Worm (Caenorhabditis elegans) whole organism, young adult: Measurements from ENCODE around the gene M01F1.8.

Source experiments
- F10E7.11 ChIP-seq: sonication (generic microtip); optimal IDR thresholded peaks from 2 replicates; lab custom pipeline; 2017; ENCODE audit warnings: mild to moderate bottlenecking, missing genetic modification characterization, moderate library complexity, missing compliant biosample characterization
- F23B12.7 ChIP-seq: sonication (generic microtip); optimal IDR thresholded peaks from 2 replicates; lab custom pipeline; 2017; ENCODE audit warnings: missing genetic modification characterization, mild to moderate bottlenecking, missing compliant biosample characterization, antibody characterized with exemption, moderate library complexity; ENCODE audit not compliant: insufficient read depth
- F55B11.4 ChIP-seq: sonication (generic microtip); optimal IDR thresholded peaks from 2 replicates; lab custom pipeline; 2016; ENCODE audit warnings: missing compliant biosample characterization, missing genetic modification characterization, borderline replicate concordance; ENCODE audit not compliant: insufficient read depth
- F57C9.4 ChIP-seq: sonication (generic microtip); optimal IDR thresholded peaks from 2 replicates; lab custom pipeline; 2017; ENCODE audit warnings: mild to moderate bottlenecking, missing genetic modification characterization, missing compliant biosample characterization
- Y56A3A.18 ChIP-seq: fragments of 200-800 bp; sonication (Bioruptor generic); IDR thresholded peaks from 2 replicates; pipeline ENCODE4 v1.3.6; 2022; ENCODE audit warnings: missing genetic modification reagents, missing genetic modification characterization, missing compliant biosample characterization
- Y95B8A.8 ChIP-seq: fragments of 200-800 bp; sonication (Bioruptor generic); IDR thresholded peaks from 2 replicates; pipeline ENCODE4 v1.3.6; 2022; ENCODE audit warnings: missing genetic modification reagents, missing genetic modification characterization, missing compliant biosample characterization
- ZK185.1 ChIP-seq: sonication (generic microtip); optimal IDR thresholded peaks from 2 replicates; lab custom pipeline; 2016; ENCODE audit warnings: mild to moderate bottlenecking, missing genetic modification characterization, missing compliant biosample characterization; ENCODE audit not compliant: poor library complexity, severe bottlenecking
- akir-1 ChIP-seq: fragments of 200-800 bp; sonication (Bioruptor generic); optimal IDR thresholded peaks from 2 replicates; lab custom pipeline; 2018; ENCODE audit warnings: mild to moderate bottlenecking, missing genetic modification characterization, moderate library complexity, missing compliant biosample characterization
- atf-7 ChIP-seq: sonication (generic microtip); optimal IDR thresholded peaks from 2 replicates; lab custom pipeline; 2017; ENCODE audit warnings: mild to moderate bottlenecking, missing genetic modification characterization, missing compliant biosample characterization
- athp-1 ChIP-seq: sonication (generic microtip); optimal IDR thresholded peaks from 2 replicates; lab custom pipeline; 2017; ENCODE audit warnings: mild to moderate bottlenecking, missing genetic modification characterization, missing compliant biosample characterization
- attf-6 ChIP-seq: fragments of 200-800 bp; sonication (Bioruptor generic); IDR thresholded peaks from 2 replicates; pipeline ENCODE4 v1.3.6; 2022; ENCODE audit warnings: missing genetic modification reagents, missing genetic modification characterization, missing compliant biosample characterization
- bed-2 ChIP-seq: fragments of 200-800 bp; sonication (Bioruptor generic); IDR thresholded peaks from 2 replicates; pipeline ENCODE4 v1.3.6; 2022; ENCODE audit warnings: missing genetic modification reagents, missing genetic modification characterization, missing compliant biosample characterization
- ccch-3 ChIP-seq: fragments of 200-800 bp; sonication (Bioruptor generic); optimal IDR thresholded peaks from 2 replicates; lab custom pipeline; 2018; ENCODE audit warnings: mild to moderate bottlenecking, missing genetic modification characterization, missing compliant biosample characterization
- ceh-100 ChIP-seq: fragments of 200-800 bp; sonication (Bioruptor generic); IDR thresholded peaks from 2 replicates; pipeline ENCODE4 v1.3.6; 2022; ENCODE audit warnings: missing genetic modification reagents, missing genetic modification characterization, missing compliant biosample characterization
- ceh-79 ChIP-seq: sonication (generic microtip); optimal IDR thresholded peaks from 2 replicates; lab custom pipeline; 2017; ENCODE audit warnings: mild to moderate bottlenecking, missing genetic modification characterization, missing compliant biosample characterization
- chd-7 ChIP-seq: sonication (generic microtip); optimal IDR thresholded peaks from 2 replicates; lab custom pipeline; 2016; ENCODE audit warnings: mild to moderate bottlenecking, missing genetic modification characterization, moderate library complexity, missing compliant biosample characterization
- dox-1 ChIP-seq: fragments of 200-800 bp; sonication (Bioruptor generic); IDR thresholded peaks from 2 replicates; pipeline ENCODE4 v1.3.6; 2022; ENCODE audit warnings: missing genetic modification reagents, missing genetic modification characterization, missing compliant biosample characterization
- dpff-1 ChIP-seq: sonication (generic microtip); optimal IDR thresholded peaks from 2 replicates; lab custom pipeline; 2017; ENCODE audit warnings: mild to moderate bottlenecking, missing genetic modification characterization, missing compliant biosample characterization
- him-1 ChIP-seq: sonication (generic microtip); optimal IDR thresholded peaks from 2 replicates; lab custom pipeline; 2016; ENCODE audit warnings: missing genotype, missing genetic modification reagents, missing genetic modification characterization, missing compliant biosample characterization
- let-607 ChIP-seq, 2 experiments: fragments of 200-800 bp in 1 of 2; sonication (Bioruptor generic) in 1 of 2; sonication (generic microtip) in 1 of 2; optimal IDR thresholded peaks; 2 replicates each; lab custom pipeline; 2016 to 2018; ENCODE audit warnings: mild to moderate bottlenecking in 2 of 2, missing compliant biosample characterization in 2 of 2, missing genetic modification characterization in 2 of 2, moderate library complexity in 2 of 2, missing genotype in 1 of 2
- lin-35 ChIP-seq, 3 experiments: fragments of 150-350 bp in 2 of 3; sonication (generic microtip) in 1 of 3; optimal IDR thresholded peaks; 2 replicates each; lab custom pipeline; 2014 to 2018; ENCODE audit warnings: missing biosample characterization in 3 of 3, missing genetic modification characterization in 3 of 3, missing genetic modification reagents in 3 of 3
- lsy-27 ChIP-seq: sonication (generic microtip); optimal IDR thresholded peaks from 2 replicates; lab custom pipeline; 2017; ENCODE audit warnings: missing genetic modification characterization, mild to moderate bottlenecking, missing compliant biosample characterization, antibody characterized with exemption, missing genotype, borderline replicate concordance; ENCODE audit not compliant: insufficient read depth
- mes-4 ChIP-seq: sonication (generic microtip); optimal IDR thresholded peaks from 2 replicates; lab custom pipeline; 2016; ENCODE audit warnings: missing genotype, missing genetic modification characterization, missing compliant biosample characterization
- mxl-1 ChIP-seq: sonication (generic microtip); optimal IDR thresholded peaks from 2 replicates; lab custom pipeline; 2016; ENCODE audit warnings: missing genetic modification characterization, missing compliant biosample characterization
- nfya-2 ChIP-seq: fragments of 200-800 bp; sonication (Bioruptor generic); IDR thresholded peaks from 2 replicates; pipeline ENCODE4 v1.3.6; 2022; ENCODE audit warnings: missing genetic modification reagents, missing genetic modification characterization, missing compliant biosample characterization
- nhr-27 ChIP-seq: fragments of 200-800 bp; sonication (Bioruptor generic); optimal IDR thresholded peaks from 2 replicates; lab custom pipeline; 2018; ENCODE audit warnings: mild to moderate bottlenecking, missing genetic modification characterization, moderate library complexity, missing compliant biosample characterization
- nhr-80 ChIP-seq: sonication (generic microtip); optimal IDR thresholded peaks from 2 replicates; lab custom pipeline; 2016; ENCODE audit warnings: missing genetic modification characterization, missing compliant biosample characterization
- nhr-90 ChIP-seq: sonication (generic microtip); optimal IDR thresholded peaks from 2 replicates; lab custom pipeline; 2016; ENCODE audit warnings: missing genotype, mild to moderate bottlenecking, missing genetic modification characterization, missing compliant biosample characterization
- rec-8 ChIP-seq, 2 experiments: sonication (generic microtip); optimal IDR thresholded peaks; 2 replicates each; lab custom pipeline; 2016; ENCODE audit warnings: mild to moderate bottlenecking in 2 of 2, missing genetic modification characterization in 2 of 2, missing genetic modification reagents in 2 of 2, missing genotype in 2 of 2, missing biosample characterization in 1 of 2, missing compliant biosample characterization in 1 of 2, moderate library complexity in 1 of 2
- rpc-1 ChIP-seq, 2 experiments: fragments of 150-350 bp in 1 of 2; sonication (generic microtip) in 1 of 2; optimal IDR thresholded peaks; 2 replicates each; lab custom pipeline; 2014 to 2018; ENCODE audit warnings: missing biosample characterization in 1 of 2, missing genetic modification characterization in 1 of 2, missing genetic modification reagents in 1 of 2, missing genotype in 1 of 2
- snpc-1.1 ChIP-seq: sonication (generic microtip); optimal IDR thresholded peaks from 2 replicates; lab custom pipeline; 2017; ENCODE audit warnings: missing genetic modification characterization, mild to moderate bottlenecking, missing compliant biosample characterization, antibody characterized with exemption, moderate library complexity, missing genotype, missing genetic modification reagents; ENCODE audit not compliant: insufficient read depth
- snpc-3.4 ChIP-seq: sonication (generic microtip); optimal IDR thresholded peaks from 2 replicates; lab custom pipeline; 2017; ENCODE audit warnings: missing genetic modification characterization, mild to moderate bottlenecking, missing compliant biosample characterization, antibody characterized with exemption, moderate library complexity, missing genotype, missing genetic modification reagents
- somi-1 ChIP-seq: fragments of 200-800 bp; sonication (Bioruptor generic); optimal IDR thresholded peaks from 2 replicates; lab custom pipeline; 2018; ENCODE audit warnings: mild to moderate bottlenecking, missing genetic modification characterization, missing compliant biosample characterization
- tbp1 ChIP-seq: fragments of 200-800 bp; sonication (Bioruptor generic); optimal IDR thresholded peaks from 2 replicates; lab custom pipeline; 2018; ENCODE audit warnings: mild to moderate bottlenecking, missing genetic modification characterization, missing compliant biosample characterization
- tlf-1 ChIP-seq: fragments of 200-800 bp; sonication (Bioruptor generic); optimal IDR thresholded peaks from 2 replicates; lab custom pipeline; 2018; ENCODE audit warnings: mild to moderate bottlenecking, missing genetic modification characterization, missing compliant biosample characterization
- unc-130 ChIP-seq: sonication (generic microtip); optimal IDR thresholded peaks from 2 replicates; lab custom pipeline; 2016; ENCODE audit warnings: missing genetic modification reagents, missing genetic modification characterization, missing compliant biosample characterization
- zfh-2 ChIP-seq: fragments of 200-800 bp; sonication (Bioruptor generic); conservative IDR thresholded peaks from 2 replicates; pipeline ENCODE4 v1.3.6; 2022; ENCODE audit warnings: missing genetic modification reagents, missing genetic modification characterization, missing compliant biosample characterization
- ztf-22 ChIP-seq: fragments of 200-800 bp; sonication (Bioruptor generic); optimal IDR thresholded peaks from 2 replicates; lab custom pipeline; 2018; ENCODE audit warnings: mild to moderate bottlenecking, missing genetic modification characterization, moderate library complexity, missing compliant biosample characterization
- ztf-3 ChIP-seq: fragments of 200-800 bp; sonication (Bioruptor generic); optimal IDR thresholded peaks from 2 replicates; lab custom pipeline; 2018; ENCODE audit warnings: mild to moderate bottlenecking, missing genetic modification characterization, missing compliant biosample characterization

M01F1.8 gene

ce11 chrIII:3477375-3477774, 25.0 kb downstream of the M01F1.8 start:
- no peak for TF ChIP-seq Y56A3A.18
- TF ChIP-seq nhr-27 (tag; lab: Kevin White, UChicago), result no peak
- TF ChIP-seq F55B11.4 (tag; lab: Kevin White, UChicago), result no peak
- no peak for TF ChIP-seq chd-7 (tag; lab: Kevin White, UChicago)
- TF ChIP-seq tbp1 (GFP tag; lab: Kevin White, UChicago), result no peak
- TF ChIP-seq F57C9.4, result no peak
- no peak for TF ChIP-seq let-607 (tag; optimal IDR thresholded peaks at IDR 0.05; lab: Kevin White, UChicago)
- TF ChIP-seq lin-35 (GFP tag; optimal IDR thresholded peaks at IDR 0.05; lab: Kevin White, UChicago), result no peak
- TF ChIP-seq attf-6, result no peak
- no peak for TF ChIP-seq snpc-1.1
- no peak for TF ChIP-seq rec-8 (tag; optimal IDR thresholded peaks at IDR 0.05; lab: Kevin White, UChicago)

ce11 chrIII:3476245-3476644, 26.1 kb downstream of the M01F1.8 start:
- TF ChIP-seq rpc-1 (optimal IDR thresholded peaks at IDR 0.05; lab: Kevin White, UChicago) (no peak), rpc-1 (tag; optimal IDR thresholded peaks at IDR 0.05; lab: Kevin White, UChicago) (no peak), ccch-3 (GFP tag; lab: Kevin White, UChicago) (peak; percentile 5), bed-2 (GFP tag; lab: Robert Waterston, UW) (0 out of 2 replicates have a peak, but pooled peaks have one; percentile 8), ceh-100 (GFP tag; lab: Robert Waterston, UW) (peak; percentile 86), unc-130 (GFP tag; lab: Kevin White, UChicago) (peak; percentile 7)

ce11 chrIII:3475497-3475896, 26.9 kb downstream of the M01F1.8 start, which contains the start of gene C34C12.9:
TSS of gene C34C12.9 (minus strand) at chrIII:3475512.
- TF ChIP-seq nhr-80 (peak; percentile 54), dox-1 (peak; percentile 20; the same call in 1 of the 2 replicates), Y56A3A.18 (0 out of 2 replicates have a peak, but pooled peaks have one; percentile 36), zfh-2 (GFP tag; lab: Robert Waterston, UW) (no peak)

ce11 chrIII:3475014-3475413, 27.3 kb downstream of the M01F1.8 start:
- TF ChIP-seq mxl-1 (no peak), nhr-27 (tag; lab: Kevin White, UChicago) (no peak), Y95B8A.8 (no peak)

ce11 chrIII:3471403-3472053, 30.8 kb downstream of the M01F1.8 start, which contains the start of gene rsu-1:
TSS of gene rsu-1 (plus strand) at chrIII:3472003.
- TF ChIP-seq F23B12.7 (tag; lab: Kevin White, UChicago) (no peak), chd-7 (tag; lab: Kevin White, UChicago) (no peak), snpc-3.4 (tag; lab: Kevin White, UChicago) (peak; percentile 25), somi-1 (GFP tag; lab: Kevin White, UChicago) (no peak), ceh-79 (tag; lab: Kevin White, UChicago) (no peak), akir-1 (GFP tag; lab: Kevin White, UChicago) (no peak), nhr-90 (tag; lab: Kevin White, UChicago) (no peak), dpff-1 (no peak), snpc-1.1 (no peak), lsy-27 (tag; lab: Kevin White, UChicago) (no peak), F10E7.11 (no peak), Y56A3A.18 (peak; percentile 28; the same call in 1 of the 2 replicates), ztf-3 (GFP tag; lab: Kevin White, UChicago) (no peak), ZK185.1 (peak; percentile 64), tlf-1 (no peak), ztf-22 (no peak), ccch-3 (GFP tag; lab: Kevin White, UChicago) (no peak), mes-4 (tag; lab: Kevin White, UChicago) (no peak), him-1 (tag; lab: Kevin White, UChicago) (no peak), nfya-2 (GFP tag; lab: Robert Waterston, UW) (no peak), athp-1 (tag; lab: Kevin White, UChicago) (no peak), atf-7 (tag; lab: Kevin White, UChicago) (no peak)
